Worm (Caenorhabditis elegans) whole organism, midembryonic: Measurements from ENCODE around the gene fbxb-6.

Source experiments
- T22C8.4 ChIP-seq: fragments of 200-800 bp; sonication (Bioruptor generic); IDR thresholded peaks from 2 replicates; pipeline ENCODE4 v1.3.6; 2022; ENCODE audit warnings: missing genetic modification characterization, missing compliant biosample characterization
- cog-1 ChIP-seq: sonication (generic microtip); optimal IDR thresholded peaks from 2 replicates; lab custom pipeline; 2016; ENCODE audit warnings: missing genetic modification characterization, missing compliant biosample characterization
- flt-1 ChIP-seq: fragments of 200-800 bp; sonication (Bioruptor generic); IDR thresholded peaks from 2 replicates; pipeline ENCODE4 v1.3.6; 2022; ENCODE audit warnings: missing genetic modification characterization, missing compliant biosample characterization
- klf-2 ChIP-seq: fragments of 200-800 bp; sonication (Bioruptor generic); conservative IDR thresholded peaks from 2 replicates; pipeline ENCODE4 v1.3.6; 2022; ENCODE audit warnings: missing genetic modification reagents, missing genetic modification characterization, missing compliant biosample characterization
- med-1 ChIP-seq: sonication (generic microtip); optimal IDR thresholded peaks from 2 replicates; lab custom pipeline; 2017; ENCODE audit warnings: missing genetic modification characterization, mild to moderate bottlenecking, missing compliant biosample characterization, antibody characterized with exemption, missing genetic modification reagents; ENCODE audit not compliant: insufficient read depth
- ref-1 ChIP-seq: fragments of 200-800 bp; sonication (Bioruptor generic); conservative IDR thresholded peaks from 2 replicates; pipeline ENCODE4 v1.3.6; 2022; ENCODE audit warnings: missing genetic modification reagents, missing genetic modification characterization, missing compliant biosample characterization
- tab-1 ChIP-seq: fragments of 200-800 bp; sonication (Bioruptor generic); IDR thresholded peaks from 2 replicates; pipeline ENCODE4 v1.3.6; 2022; ENCODE audit warnings: missing genetic modification characterization, missing compliant biosample characterization
- ztf-23 ChIP-seq: fragments of 200-800 bp; sonication (Bioruptor generic); IDR thresholded peaks from 2 replicates; pipeline ENCODE4 v1.3.6; 2022; ENCODE audit warnings: missing genetic modification reagents, missing genetic modification characterization, missing compliant biosample characterization
- ztf-29 ChIP-seq: fragments of 200-800 bp; sonication (Bioruptor generic); IDR thresholded peaks from 2 replicates; pipeline ENCODE4 v1.3.6; 2022; ENCODE audit warnings: missing genetic modification reagents, missing genetic modification characterization, missing compliant biosample characterization

The fbxb-6 gene

DNA sequence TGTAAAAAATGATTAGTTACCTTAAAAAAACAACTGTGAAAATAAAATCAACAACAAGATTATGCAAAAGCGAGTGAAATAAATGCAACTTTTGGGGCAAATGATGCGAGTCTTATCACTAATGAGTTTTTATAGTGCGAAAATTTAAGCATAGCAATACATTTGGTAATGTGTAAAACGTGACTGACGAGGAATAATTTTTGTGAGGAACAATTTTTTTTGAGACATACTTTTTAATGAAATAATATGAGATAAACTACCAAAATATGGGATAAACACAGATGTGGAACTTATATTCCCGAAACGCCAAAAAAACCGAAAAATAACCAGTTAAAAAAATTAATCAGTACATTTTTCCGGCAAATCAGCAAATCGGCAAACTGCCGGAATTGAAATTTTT, 15.8 kb downstream of the fbxb-6 start, which contains the start of gene F07E5.9:
Gene F07E5.9, minus strand, starts transcription at position 101 of the 400 bp plus-strand sequence.
- no peak for TF ChIP-seq ref-1
- no peak for TF ChIP-seq med-1 (GFP tag; lab: Kevin White, UChicago)
- TF ChIP-seq flt-1 (GFP tag; lab: Robert Waterston, UW): no peak
- TF ChIP-seq T22C8.4 (GFP tag; lab: Robert Waterston, UW): no peak
- TF ChIP-seq tab-1 (GFP tag; lab: Robert Waterston, UW): no peak
- TF ChIP-seq ztf-29 (GFP tag; lab: Robert Waterston, UW): no peak
- TF ChIP-seq ztf-23 (GFP tag; lab: Robert Waterston, UW): no peak
- no peak for TF ChIP-seq cog-1 (tag; lab: Kevin White, UChicago)
- no peak for TF ChIP-seq klf-2

- no peak for TF ChIP-seq flt-1 (GFP tag; lab: Robert Waterston, UW)
Observed at ce11 chrII:2081257-2081656, 16.7 kb downstream of the fbxb-6 start, which contains the start of gene T16A1.4. Gene T16A1.4 (plus strand): TSS chrII:2081557.

- TF ChIP-seq flt-1 (GFP tag; lab: Robert Waterston, UW) (no peak), med-1 (GFP tag; lab: Kevin White, UChicago) (no peak), ztf-29 (GFP tag; lab: Robert Waterston, UW) (no peak), cog-1 (tag; lab: Kevin White, UChicago) (no peak), ref-1 (no peak), klf-2 (no peak), ztf-23 (GFP tag; lab: Robert Waterston, UW) (no peak), tab-1 (GFP tag; lab: Robert Waterston, UW) (no peak), T22C8.4 (GFP tag; lab: Robert Waterston, UW) (no peak)
Observed at ce11 chrII:2083726-2084179, 19.2 kb downstream of the fbxb-6 start, which contains the start of the genes T16A1.5 and fbxc-49. Gene T16A1.5 (minus strand): TSS chrII:2083826. Gene fbxc-49 (plus strand): TSS chrII:2084129.

- TF ChIP-seq klf-2: no peak
- TF ChIP-seq ztf-29 (GFP tag; lab: Robert Waterston, UW): no peak
- TF ChIP-seq T22C8.4 (GFP tag; lab: Robert Waterston, UW): no peak
- TF ChIP-seq med-1 (GFP tag; lab: Kevin White, UChicago): no peak
- no peak for TF ChIP-seq cog-1 (tag; lab: Kevin White, UChicago)
- TF ChIP-seq ref-1: no peak
- no peak for TF ChIP-seq ztf-23 (GFP tag; lab: Robert Waterston, UW)
Observed at ce11 chrII:2087206-2087605, 22.6 kb downstream of the fbxb-6 start.

DNA sequence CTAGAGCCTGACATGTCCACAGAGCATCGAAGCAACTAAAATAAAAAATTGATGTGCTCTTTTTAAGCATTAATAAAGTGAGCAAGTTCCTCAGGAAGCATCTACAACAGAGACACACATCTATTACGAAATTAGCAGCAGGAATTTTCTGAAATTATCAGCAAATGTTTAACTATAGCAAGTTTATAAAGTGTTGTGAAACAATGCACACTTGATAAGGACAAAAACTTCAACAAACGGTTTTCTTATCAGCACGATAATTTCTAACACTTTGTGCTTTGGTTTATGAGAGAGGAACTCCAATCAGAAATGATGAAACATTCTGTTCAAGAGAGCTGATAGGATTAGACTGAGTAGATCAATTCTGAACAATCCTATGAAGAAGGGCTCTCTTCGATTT, 26.0 kb downstream of the fbxb-6 start, which contains the start of gene trpl-5:
Gene trpl-5, minus strand, starts transcription at position 32 of the 400 bp plus-strand sequence.
- TF ChIP-seq ztf-23 (GFP tag; lab: Robert Waterston, UW) (no peak), tab-1 (GFP tag; lab: Robert Waterston, UW) (no peak), med-1 (GFP tag; lab: Kevin White, UChicago) (no peak), klf-2 (no peak), ref-1 (no peak), T22C8.4 (GFP tag; lab: Robert Waterston, UW) (no peak), cog-1 (tag; lab: Kevin White, UChicago) (no peak), ztf-29 (GFP tag; lab: Robert Waterston, UW) (no peak), flt-1 (GFP tag; lab: Robert Waterston, UW) (no peak)

ce11 chrII:2091972-2092371, 27.4 kb downstream of the fbxb-6 start, which contains the start of gene T16A1.10:
Gene T16A1.10 (minus strand): TSS chrII:2092094.
- no peak for TF ChIP-seq klf-2
- peak; percentile 50; the same call in 1 of the 2 replicates for TF ChIP-seq flt-1 (GFP tag; lab: Robert Waterston, UW)

DNA sequence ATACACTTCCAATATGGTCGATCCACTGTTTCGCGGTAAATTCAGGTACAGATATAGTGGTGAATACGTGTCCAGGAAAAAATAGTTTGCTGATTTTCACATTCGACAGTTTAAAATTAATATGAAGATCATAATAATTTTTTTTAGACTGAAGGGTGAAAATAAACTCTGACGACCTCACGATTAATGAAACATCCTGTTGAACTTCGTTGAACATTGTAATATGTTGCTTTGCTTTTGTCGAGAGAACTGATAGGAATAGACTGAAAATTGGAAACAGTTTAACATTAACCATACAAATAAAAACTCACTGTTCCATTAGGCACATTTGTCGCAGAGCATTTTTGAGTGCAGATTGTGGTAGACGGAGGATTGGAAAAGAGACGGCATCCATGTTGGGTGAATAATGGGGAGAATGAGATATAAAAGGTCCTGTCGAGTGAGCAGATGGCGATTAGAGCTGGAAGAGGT, 28.9 kb downstream of the fbxb-6 start, which contains the start of gene fbxb-37:
Gene fbxb-37, minus strand, starts transcription at position 421 of the 471 bp plus-strand sequence.
- TF ChIP-seq ref-1: no peak
- no peak for TF ChIP-seq ztf-29 (GFP tag; lab: Robert Waterston, UW)
- TF ChIP-seq med-1 (GFP tag; lab: Kevin White, UChicago): no peak
- no peak for TF ChIP-seq T22C8.4 (GFP tag; lab: Robert Waterston, UW)
- TF ChIP-seq klf-2: no peak
- TF ChIP-seq ztf-23 (GFP tag; lab: Robert Waterston, UW): no peak
- TF ChIP-seq tab-1 (GFP tag; lab: Robert Waterston, UW): no peak
- TF ChIP-seq flt-1 (GFP tag; lab: Robert Waterston, UW): no peak
- TF ChIP-seq cog-1 (tag; lab: Kevin White, UChicago): no peak

- TF ChIP-seq flt-1 (GFP tag; lab: Robert Waterston, UW) (no peak), ztf-23 (GFP tag; lab: Robert Waterston, UW) (no peak), ref-1 (no peak), tab-1 (GFP tag; lab: Robert Waterston, UW) (no peak), T22C8.4 (GFP tag; lab: Robert Waterston, UW) (no peak), klf-2 (no peak), ztf-29 (GFP tag; lab: Robert Waterston, UW) (no peak)
Observed at ce11 chrII:2094924-2095650, 30.5 kb downstream of the fbxb-6 start, which contains the start of gene T16A1.2. Gene T16A1.2 (plus strand): TSS chrII:2095600.

- no peak for TF ChIP-seq med-1 (GFP tag; lab: Kevin White, UChicago)
- TF ChIP-seq tab-1 (GFP tag; lab: Robert Waterston, UW): no peak
- no peak for TF ChIP-seq ztf-29 (GFP tag; lab: Robert Waterston, UW)
- no peak for TF ChIP-seq T22C8.4 (GFP tag; lab: Robert Waterston, UW)
- no peak for TF ChIP-seq cog-1 (tag; lab: Kevin White, UChicago)
- no peak for TF ChIP-seq ref-1
- no peak for TF ChIP-seq flt-1 (GFP tag; lab: Robert Waterston, UW)
- TF ChIP-seq klf-2: no peak
- no peak for TF ChIP-seq ztf-23 (GFP tag; lab: Robert Waterston, UW)
Observed at ce11 chrII:2099139-2099976, 34.8 kb downstream of the fbxb-6 start, which contains the start of gene math-42. Gene math-42 (plus strand): TSS chrII:2099926.
